Fruit fly (Drosophila melanogaster): ENCODE results near the gene sno.

sno gene

dm6 chrX:13243726-13244323 is 32.4 kb upstream of the sno start:
- TF ChIP-seq usp (GFP tag; optimal IDR thresholded peaks at IDR 0.05) (no peak), psq (optimal IDR thresholded peaks at IDR 0.05) (no peak), EcR (GFP tag; optimal IDR thresholded peaks at IDR 0.05) (no peak), CG8478 (optimal IDR thresholded peaks at IDR 0.05) (no peak), pan (optimal IDR thresholded peaks at IDR 0.05) (no peak), Dll (optimal IDR thresholded peaks at IDR 0.05) (no peak)

DNA sequence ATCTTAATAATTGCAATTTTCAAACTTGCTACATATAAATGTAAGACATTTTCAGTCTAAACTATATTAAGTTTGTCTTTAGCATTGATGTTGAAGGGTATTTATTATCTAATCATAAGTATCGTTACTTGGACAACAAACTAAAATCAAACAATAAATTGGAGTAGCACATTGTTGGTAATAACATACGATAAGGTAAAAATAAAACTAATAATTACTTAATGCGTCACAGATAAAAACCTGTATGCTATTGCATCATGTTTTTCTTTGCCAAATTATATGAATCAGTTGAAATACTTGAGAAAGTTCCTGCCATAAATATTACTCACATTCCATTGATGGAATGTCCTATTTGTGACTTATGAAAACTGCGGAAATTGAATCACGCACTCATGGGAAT is 29.3 kb upstream of the sno start:
- no peak for TF ChIP-seq usp (GFP tag; optimal IDR thresholded peaks at IDR 0.05)

DNA sequence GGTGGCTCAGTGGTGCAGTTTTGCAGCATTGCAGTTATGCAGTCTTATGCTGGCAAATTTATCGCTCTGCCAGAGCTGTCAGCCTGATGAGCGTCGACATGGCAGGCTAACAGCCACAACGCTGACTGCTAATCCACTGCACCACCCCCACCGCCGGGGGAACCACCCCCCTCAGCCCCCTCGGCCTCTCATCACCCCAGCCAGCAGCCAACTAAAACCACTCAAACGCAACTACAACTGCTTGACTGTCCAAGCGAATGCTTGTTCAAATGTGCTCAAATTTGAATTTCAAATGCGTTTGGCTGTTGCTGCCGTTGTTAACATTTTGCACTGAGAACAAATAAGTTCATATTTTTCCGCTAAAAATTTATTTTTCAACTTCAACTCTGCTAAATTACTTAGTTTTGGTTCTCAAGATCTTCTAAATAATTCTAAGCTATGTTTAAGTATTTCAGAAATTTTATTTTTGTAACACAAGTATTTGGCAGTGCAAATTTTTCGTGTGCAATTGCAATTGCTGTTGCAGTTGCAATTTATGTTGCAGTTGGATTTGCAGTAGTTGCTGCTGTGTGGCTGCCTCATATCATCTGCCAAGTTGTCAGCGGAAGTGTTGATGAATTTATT is 26.9 kb upstream of the sno start:
- TF ChIP-seq EcR (GFP tag; optimal IDR thresholded peaks at IDR 0.05) (no peak), pan (optimal IDR thresholded peaks at IDR 0.05) (no peak)

- no peak for TF ChIP-seq usp (GFP tag; optimal IDR thresholded peaks at IDR 0.05)
- no peak for TF ChIP-seq Dll (optimal IDR thresholded peaks at IDR 0.05)
- TF ChIP-seq psq (optimal IDR thresholded peaks at IDR 0.05), result no peak
- TF ChIP-seq pan (optimal IDR thresholded peaks at IDR 0.05), result no peak
- TF ChIP-seq CG8478 (optimal IDR thresholded peaks at IDR 0.05), result no peak
- TF ChIP-seq EcR (GFP tag; optimal IDR thresholded peaks at IDR 0.05), result no peak
Observed at dm6 chrX:13236516-13237245, 25.2 kb upstream of the sno start, which contains the start of gene CG32639. TSS of gene CG32639 (minus strand) at chrX:13236566.

dm6 chrX:13234738-13235470 is 23.4 kb upstream of the sno start:
- no peak for TF ChIP-seq psq (optimal IDR thresholded peaks at IDR 0.05)
- TF ChIP-seq CG8478 (optimal IDR thresholded peaks at IDR 0.05), result no peak
- no peak for TF ChIP-seq Dll (optimal IDR thresholded peaks at IDR 0.05)
- no peak for TF ChIP-seq EcR (GFP tag; optimal IDR thresholded peaks at IDR 0.05)
- no peak for TF ChIP-seq pan (optimal IDR thresholded peaks at IDR 0.05)
- no peak for TF ChIP-seq usp (GFP tag; optimal IDR thresholded peaks at IDR 0.05)

DNA sequence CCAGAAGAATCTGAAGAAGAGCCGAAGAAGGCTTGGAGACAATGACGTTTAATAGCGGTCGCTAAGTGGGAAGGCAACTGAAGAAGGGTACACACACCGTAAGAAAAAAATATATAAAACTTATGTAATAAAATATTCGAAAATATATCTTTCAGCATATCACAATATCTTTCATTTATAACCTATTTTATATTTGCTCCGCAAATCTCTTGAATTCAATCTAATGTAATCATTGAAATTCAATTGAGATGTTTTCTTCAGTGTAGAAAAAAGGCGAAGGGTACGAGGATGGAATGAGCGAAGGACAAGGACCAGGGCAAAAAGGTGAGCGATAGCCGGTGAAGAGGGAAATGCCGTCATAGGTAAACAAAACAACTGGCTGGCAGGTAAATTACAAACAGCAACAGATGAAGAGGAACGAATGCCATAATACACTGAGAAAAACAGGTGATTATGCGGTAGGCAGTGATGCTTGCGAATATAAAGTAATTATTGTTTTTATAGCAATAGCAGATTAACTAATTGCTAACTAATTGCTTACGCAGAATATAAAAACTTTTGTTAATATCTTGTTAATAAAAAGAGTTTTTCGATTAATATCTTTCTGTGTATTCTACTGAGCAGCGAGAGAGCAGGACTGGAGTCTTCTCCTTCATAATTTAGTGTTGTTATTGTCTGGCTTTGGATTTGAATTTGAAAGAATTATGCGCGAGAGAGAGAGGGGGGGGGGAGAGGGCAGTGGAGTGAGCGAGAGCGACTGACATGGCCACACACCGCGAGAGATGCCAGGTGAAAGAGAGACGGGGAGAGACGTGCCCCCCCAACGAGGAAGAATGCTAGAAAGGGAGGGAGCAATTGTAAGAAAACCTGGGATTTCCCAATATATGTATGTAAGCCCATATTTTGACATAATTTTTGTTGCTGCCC is 22.6 kb upstream of the sno start:
- no peak for TF ChIP-seq psq (optimal IDR thresholded peaks at IDR 0.05)
- TF ChIP-seq Dll (optimal IDR thresholded peaks at IDR 0.05), result no peak
- no peak for TF ChIP-seq CG8478 (optimal IDR thresholded peaks at IDR 0.05)
- no peak for TF ChIP-seq pan (optimal IDR thresholded peaks at IDR 0.05)
- no peak for TF ChIP-seq usp (GFP tag; optimal IDR thresholded peaks at IDR 0.05)
- TF ChIP-seq EcR (GFP tag; optimal IDR thresholded peaks at IDR 0.05), result no peak

DNA sequence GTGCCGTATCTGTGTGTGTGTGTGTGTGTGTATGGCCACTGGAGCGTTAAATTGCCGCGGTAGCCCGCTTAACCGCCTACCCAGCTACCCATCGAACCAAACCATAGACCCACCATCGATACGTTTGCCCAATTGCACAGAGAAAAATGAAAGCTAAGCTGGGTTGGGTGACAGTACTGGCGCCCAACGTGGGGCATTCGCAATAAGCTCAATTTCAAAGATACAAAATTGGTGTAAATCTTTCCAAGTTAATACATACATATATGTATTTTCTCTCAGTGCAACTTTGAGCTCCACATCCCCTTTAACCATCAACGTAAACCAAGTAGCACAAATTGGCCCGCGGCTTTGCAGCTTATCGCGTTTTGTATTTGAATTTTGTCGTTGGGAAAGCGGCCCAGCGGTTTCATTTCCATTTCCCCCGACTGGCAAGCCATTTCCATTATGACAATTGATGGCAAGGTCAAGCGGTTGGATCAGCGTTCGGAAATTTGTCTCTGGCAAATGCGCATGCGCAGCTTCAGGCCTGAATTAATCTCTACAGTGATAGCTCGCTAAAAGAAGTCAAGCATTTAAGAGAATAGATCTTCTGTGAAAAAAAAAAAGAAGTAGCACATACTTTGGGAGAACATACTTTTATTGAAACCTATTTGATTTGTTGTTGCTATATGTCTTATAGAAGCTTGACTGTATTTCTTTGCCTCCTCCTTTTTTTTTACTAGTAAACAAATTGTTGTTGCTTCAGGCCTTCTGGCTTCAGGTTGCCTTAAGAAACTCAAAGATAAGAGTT is 21.1 kb upstream of the sno start:
- TF ChIP-seq usp (GFP tag; optimal IDR thresholded peaks at IDR 0.05) (no peak), pan (optimal IDR thresholded peaks at IDR 0.05) (no peak), Dll (optimal IDR thresholded peaks at IDR 0.05) (no peak), psq (optimal IDR thresholded peaks at IDR 0.05) (no peak), CG8478 (optimal IDR thresholded peaks at IDR 0.05) (no peak), EcR (GFP tag; optimal IDR thresholded peaks at IDR 0.05) (no peak)

dm6 chrX:13230974-13231373 is 19.5 kb upstream of the sno start:
- TF ChIP-seq psq (optimal IDR thresholded peaks at IDR 0.05) (no peak), CG8478 (optimal IDR thresholded peaks at IDR 0.05) (no peak)

DNA sequence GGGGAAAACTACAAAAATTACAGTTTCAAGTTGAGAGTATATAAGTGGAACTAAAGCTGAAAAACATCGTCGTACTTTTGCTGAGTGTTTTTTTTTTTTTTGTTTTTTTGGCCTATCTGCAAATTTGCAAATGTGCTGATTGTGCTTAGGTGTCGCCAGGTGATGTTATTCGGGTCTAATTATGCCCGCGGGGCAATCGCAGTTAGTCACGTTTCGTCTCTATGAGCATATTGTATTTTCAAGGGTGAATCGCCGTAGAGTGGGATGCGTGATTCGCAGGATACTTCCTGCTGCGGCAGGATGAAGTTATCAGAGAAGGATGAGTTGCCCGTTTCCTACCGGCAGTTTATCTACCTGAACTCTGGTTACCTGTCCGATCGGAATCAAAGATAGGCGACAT is 18.4 kb upstream of the sno start:
- TF ChIP-seq CG8478 (optimal IDR thresholded peaks at IDR 0.05), result no peak
- no peak for TF ChIP-seq psq (optimal IDR thresholded peaks at IDR 0.05)
- TF ChIP-seq usp (GFP tag; optimal IDR thresholded peaks at IDR 0.05), result no peak
- no peak for TF ChIP-seq Dll (optimal IDR thresholded peaks at IDR 0.05)
- TF ChIP-seq pan (optimal IDR thresholded peaks at IDR 0.05), result no peak
- no peak for TF ChIP-seq EcR (GFP tag; optimal IDR thresholded peaks at IDR 0.05)

- no peak for TF ChIP-seq psq (optimal IDR thresholded peaks at IDR 0.05)
- TF ChIP-seq EcR (GFP tag; optimal IDR thresholded peaks at IDR 0.05), result no peak
- TF ChIP-seq usp (GFP tag; optimal IDR thresholded peaks at IDR 0.05), result no peak
- no peak for TF ChIP-seq pan (optimal IDR thresholded peaks at IDR 0.05)
- TF ChIP-seq CG8478 (optimal IDR thresholded peaks at IDR 0.05), result no peak
- TF ChIP-seq Dll (optimal IDR thresholded peaks at IDR 0.05), result no peak
Observed at dm6 chrX:13229217-13229616, 17.7 kb upstream of the sno start.

dm6 chrX:13228208-13228606 is 16.7 kb upstream of the sno start:
- no peak for TF ChIP-seq psq (optimal IDR thresholded peaks at IDR 0.05)

Data from whole organism.